Fruit fly (Drosophila melanogaster) whole organism, embryonic: Measurements from ENCODE around the gene Snx3.

Source experiments
- Atf-2 ChIP-seq: fragments of 200-800 bp; sonication (Bioruptor generic); optimal IDR thresholded peaks from 2 replicates; lab custom pipeline; 2016; ENCODE audit warnings: missing biosample characterization, missing genetic modification characterization
- CG11456 ChIP-seq: fragments of 200-800 bp; sonication (Bioruptor generic); IDR thresholded peaks from 3 replicates; pipeline ENCODE4 v1.3.6; 2022; ENCODE audit warnings: missing biosample characterization, missing genetic modification characterization
- CG12769 ChIP-seq: fragments of 200-800 bp; sonication (Bioruptor generic); optimal IDR thresholded peaks from 2 replicates; lab custom pipeline; 2019; ENCODE audit warnings: missing biosample characterization, mild to moderate bottlenecking, missing genetic modification characterization, moderate library complexity
- CG14014 ChIP-seq: fragments of 200-800 bp; sonication (Bioruptor generic); IDR thresholded peaks from 2 replicates; pipeline ENCODE4 v1.3.6; 2022; ENCODE audit warnings: missing biosample characterization, missing genetic modification characterization
- CG14860 ChIP-seq: fragments of 200-800 bp; sonication (Bioruptor generic); IDR thresholded peaks from 3 replicates; pipeline ENCODE4 v1.3.6; 2022; ENCODE audit warnings: missing biosample characterization, missing genetic modification characterization; ENCODE audit not compliant: partially characterized antibody
- CG15479 ChIP-seq: fragments of 200-800 bp; sonication (Bioruptor generic); optimal IDR thresholded peaks from 3 replicates; lab custom pipeline; 2019; ENCODE audit warnings: missing biosample characterization, mild to moderate bottlenecking, missing genetic modification characterization, moderate library complexity
- CG17186 ChIP-seq: fragments of 200-800 bp; sonication (Bioruptor generic); optimal IDR thresholded peaks from 3 replicates; lab custom pipeline; 2017; ENCODE audit warnings: missing biosample characterization, missing genetic modification reagents, missing genetic modification characterization
- CG17385 ChIP-seq: fragments of 200-800 bp; sonication (Bioruptor generic); optimal IDR thresholded peaks from 3 replicates; lab custom pipeline; 2018; ENCODE audit warnings: missing biosample characterization, mild to moderate bottlenecking, missing genetic modification characterization
- CG17612 ChIP-seq: fragments of 200-800 bp; sonication (Bioruptor generic); IDR thresholded peaks from 2 replicates; pipeline ENCODE4 v1.3.6; 2022; ENCODE audit warnings: missing biosample characterization, missing genetic modification characterization
- CG17829 ChIP-seq: fragments of 200-800 bp; optimal IDR thresholded peaks from 2 replicates; lab custom pipeline; 2019; ENCODE audit warnings: missing biosample characterization, mild to moderate bottlenecking, missing genetic modification characterization, moderate library complexity
- CG18599 ChIP-seq: fragments of 200-800 bp; sonication (Bioruptor generic); optimal IDR thresholded peaks from 3 replicates; lab custom pipeline; 2017; ENCODE audit warnings: missing biosample characterization, missing genetic modification characterization, mild to moderate bottlenecking, moderate library complexity, missing genetic modification reagents
- CG34422 ChIP-seq: fragments of 200-800 bp; sonication (Bioruptor generic); IDR thresholded peaks from 3 replicates; pipeline ENCODE4 v1.3.6; 2022; ENCODE audit warnings: missing biosample characterization, missing genetic modification characterization
- CG6254 ChIP-seq: fragments of 200-800 bp; sonication (Bioruptor generic); optimal IDR thresholded peaks from 3 replicates; lab custom pipeline; 2017; ENCODE audit warnings: mild to moderate bottlenecking, missing biosample characterization, missing genetic modification reagents, missing genetic modification characterization
- CG6791 ChIP-seq: fragments of 200-800 bp; sonication (Bioruptor generic); IDR thresholded peaks from 3 replicates; pipeline ENCODE4 v1.3.6; 2022; ENCODE audit warnings: missing biosample characterization, missing genetic modification characterization; ENCODE audit not compliant: partially characterized antibody
- CG6813 ChIP-seq: fragments of 200-800 bp; sonication (Bioruptor generic); optimal IDR thresholded peaks from 2 replicates; lab custom pipeline; 2017; ENCODE audit warnings: missing biosample characterization, missing genetic modification characterization, mild to moderate bottlenecking, moderate library complexity, missing genetic modification reagents
- Chrac-16 ChIP-seq: fragments of 200-800 bp; sonication (Bioruptor generic); optimal IDR thresholded peaks from 3 replicates; lab custom pipeline; 2016; ENCODE audit warnings: missing biosample characterization, missing genetic modification characterization
- D ChIP-seq, 2 experiments: fragments of 200-800 bp in 1 of 2; fragments of >200 bp in 1 of 2; sonication (Bioruptor generic) in 1 of 2; optimal IDR thresholded peaks; 2 replicates in 1 of 2; 3 replicates in 1 of 2; lab custom pipeline; 2017; ENCODE audit warnings: mild to moderate bottlenecking in 1 of 2, missing biosample characterization in 1 of 2, missing genetic modification characterization in 1 of 2, missing genetic modification reagents in 1 of 2
- Elba2 ChIP-seq: fragments of 200-800 bp; sonication (Bioruptor generic); optimal IDR thresholded peaks from 3 replicates; lab custom pipeline; 2016; ENCODE audit warnings: missing biosample characterization, missing genetic modification characterization
- HHEX ChIP-seq: fragments of 200-800 bp; sonication (Bioruptor generic); optimal IDR thresholded peaks from 3 replicates; lab custom pipeline; 2017; ENCODE audit warnings: missing biosample characterization, mild to moderate bottlenecking, missing genetic modification characterization, missing genetic modification reagents
- HLHmδ ChIP-seq: fragments of 200-800 bp; sonication (Bioruptor generic); optimal IDR thresholded peaks from 2 replicates; lab custom pipeline; 2018; ENCODE audit warnings: missing biosample characterization, mild to moderate bottlenecking, missing genetic modification characterization, moderate library complexity
- Mad ChIP-seq: fragments of 200-800 bp; sonication (Bioruptor generic); optimal IDR thresholded peaks from 2 replicates; lab custom pipeline; 2016; ENCODE audit warnings: missing biosample characterization, missing genetic modification characterization
- Max ChIP-seq: fragments of 200-800 bp; sonication (Bioruptor generic); optimal IDR thresholded peaks from 2 replicates; lab custom pipeline; 2016; ENCODE audit warnings: missing biosample characterization, mild to moderate bottlenecking, missing genetic modification characterization
- Oli ChIP-seq: fragments of 200-800 bp; sonication (Bioruptor generic); optimal IDR thresholded peaks from 2 replicates; lab custom pipeline; 2018; ENCODE audit warnings: missing biosample characterization, mild to moderate bottlenecking, missing genetic modification characterization, moderate library complexity
- Pdp1 ChIP-seq, 2 experiments: fragments of 200-800 bp; sonication (Bioruptor generic); optimal IDR thresholded peaks; 3 replicates each; lab custom pipeline; 2016; ENCODE audit warnings: missing biosample characterization in 2 of 2, missing genetic modification characterization in 2 of 2, mild to moderate bottlenecking in 1 of 2, moderate library complexity in 1 of 2
- Vsx1 ChIP-seq: fragments of 200-800 bp; sonication (Bioruptor generic); optimal IDR thresholded peaks from 2 replicates; lab custom pipeline; 2017; ENCODE audit warnings: missing biosample characterization, mild to moderate bottlenecking, missing genetic modification characterization, missing genetic modification reagents
- Xrp1 ChIP-seq: fragments of 200-800 bp; sonication (Bioruptor generic); IDR thresholded peaks from 2 replicates; pipeline ENCODE4 v1.3.6; 2022; ENCODE audit warnings: missing biosample characterization, missing genetic modification characterization
- YL-1 ChIP-seq: fragments of 200-800 bp; sonication (Bioruptor generic); optimal IDR thresholded peaks from 3 replicates; lab custom pipeline; 2017; ENCODE audit warnings: missing biosample characterization, mild to moderate bottlenecking, missing genetic modification characterization
- ab ChIP-seq: fragments of 200-800 bp; sonication (Bioruptor generic); optimal IDR thresholded peaks from 2 replicates; lab custom pipeline; 2016; ENCODE audit warnings: missing biosample characterization, missing genetic modification characterization
- ash1 ChIP-seq: fragments of 200-800 bp; sonication (Bioruptor generic); optimal IDR thresholded peaks from 2 replicates; lab custom pipeline; 2018; ENCODE audit warnings: missing biosample characterization, mild to moderate bottlenecking, missing genetic modification characterization
- cad ChIP-seq: fragments of >200 bp; optimal IDR thresholded peaks from 2 replicates; lab custom pipeline; 2017; ENCODE audit warnings: missing biosample characterization, missing genetic modification characterization
- ci ChIP-seq: fragments of 200-800 bp; sonication (Bioruptor generic); IDR thresholded peaks from 3 replicates; pipeline ENCODE4 v1.3.6; 2022; ENCODE audit warnings: missing biosample characterization, missing genetic modification characterization
- cwo ChIP-seq: fragments of 200-800 bp; sonication (Bioruptor generic); optimal IDR thresholded peaks from 3 replicates; lab custom pipeline; 2017; ENCODE audit warnings: missing biosample characterization, missing genetic modification characterization, mild to moderate bottlenecking, moderate library complexity, missing genetic modification reagents
- exex ChIP-seq: fragments of 200-800 bp; sonication (Bioruptor generic); optimal IDR thresholded peaks from 4 replicates; lab custom pipeline; 2018; ENCODE audit warnings: missing biosample characterization, mild to moderate bottlenecking, missing genetic modification characterization, moderate library complexity
- fd96Cb ChIP-seq: fragments of 200-800 bp; sonication (Bioruptor generic); optimal IDR thresholded peaks from 2 replicates; lab custom pipeline; 2018; ENCODE audit warnings: missing biosample characterization, mild to moderate bottlenecking, missing genetic modification characterization, moderate library complexity
- gro ChIP-seq: fragments of 200-800 bp; sonication (Bioruptor generic); optimal IDR thresholded peaks from 2 replicates; lab custom pipeline; 2016; ENCODE audit warnings: missing biosample characterization, missing genetic modification characterization
- lbe ChIP-seq: fragments of 200-800 bp; sonication (Bioruptor generic); optimal IDR thresholded peaks from 2 replicates; lab custom pipeline; 2016; ENCODE audit warnings: missing biosample characterization, mild to moderate bottlenecking, missing genetic modification characterization
- lilli ChIP-seq: fragments of 200-800 bp; sonication (Bioruptor generic); optimal IDR thresholded peaks from 3 replicates; lab custom pipeline; 2016; ENCODE audit warnings: missing biosample characterization, missing genetic modification characterization
- lola ChIP-seq, 3 experiments: fragments of >200 bp in 2 of 3; fragments of 200-800 bp in 1 of 3; sonication (Bioruptor generic) in 1 of 3; optimal IDR thresholded peaks; 2 replicates each; lab custom pipeline; 2017 to 2019; ENCODE audit warnings: missing biosample characterization in 3 of 3, missing genetic modification characterization in 3 of 3, mild to moderate bottlenecking in 1 of 3, moderate library complexity in 1 of 3
- lov ChIP-seq, 2 experiments: fragments of 200-800 bp in 1 of 2; fragments of >200 bp in 1 of 2; sonication (Bioruptor generic) in 1 of 2; IDR thresholded peaks in 1 of 2; optimal IDR thresholded peaks in 1 of 2; 2 replicates in 1 of 2; 3 replicates in 1 of 2; pipeline versions ENCODE4 v1.3.6 to Lab custom; 2017 to 2022; ENCODE audit warnings: missing biosample characterization in 1 of 2, missing genetic modification characterization in 1 of 2
- odd ChIP-seq: fragments of 200-800 bp; sonication (Bioruptor generic); optimal IDR thresholded peaks from 2 replicates; lab custom pipeline; 2017; ENCODE audit warnings: missing biosample characterization, mild to moderate bottlenecking, missing genetic modification characterization
- otp ChIP-seq: fragments of 200-800 bp; sonication (Bioruptor generic); IDR thresholded peaks from 3 replicates; pipeline ENCODE4, ENCODE4 v1.3.6; 2022; ENCODE audit warnings: missing biosample characterization, missing genetic modification characterization
- pb ChIP-seq: fragments of 200-800 bp; sonication (Bioruptor generic); optimal IDR thresholded peaks from 3 replicates; lab custom pipeline; 2016; ENCODE audit warnings: missing biosample characterization, missing genetic modification characterization
- scrt ChIP-seq: fragments of 200-800 bp; sonication (Bioruptor generic); optimal IDR thresholded peaks from 2 replicates; lab custom pipeline; 2018; ENCODE audit warnings: missing biosample characterization, mild to moderate bottlenecking, missing genetic modification characterization, moderate library complexity
- vnd ChIP-seq: fragments of 200-800 bp; sonication (Bioruptor generic); IDR thresholded peaks from 3 replicates; pipeline ENCODE4 v1.3.6; 2022; ENCODE audit warnings: missing biosample characterization, missing genetic modification characterization; ENCODE audit not compliant: partially characterized antibody
- vvl ChIP-seq: fragments of 200-800 bp; sonication (Bioruptor generic); IDR thresholded peaks from 2 replicates; pipeline ENCODE4 v1.3.6; 2022; ENCODE audit warnings: missing biosample characterization, missing genetic modification characterization
- zfh1 ChIP-seq: fragments of 200-800 bp; sonication (Bioruptor generic); IDR thresholded peaks from 3 replicates; pipeline ENCODE4 v1.3.6; 2022; ENCODE audit warnings: missing biosample characterization, missing genetic modification characterization

The Snx3 gene

dm6 chr3R:12653511-12654252 is 25.9 kb downstream of the Snx3 start (continued):
- TF ChIP-seq CG34422 (GFP tag; lab: Robert Waterston, UW) (peak; percentile 77; the same call in 2 of the 3 replicates), lbe (GFP tag; lab: Kevin White, UChicago) (no peak), CG18599 (GFP tag; lab: Kevin White, UChicago) (peak; percentile 75), vvl (GFP tag; lab: Robert Waterston, UW) (peak; percentile 77), CG17829 (tag; lab: Kevin White, UChicago) (peak; percentile 65), CG11456 (GFP tag; lab: Robert Waterston, UW) (peak; percentile 82), odd (GFP tag; lab: Kevin White, UChicago) (peak; percentile 83), CG14860 (GFP tag; lab: Robert Waterston, UW) (0 out of 3 replicates have a peak, but pooled peaks have one; percentile 19), exex (tag; lab: Kevin White, UChicago) (peak; percentile 34), CG15479 (GFP tag; lab: Kevin White, UChicago) (no peak), cad (GFP tag; lab: Kevin White, UChicago) (no peak), CG6254 (GFP tag; lab: Kevin White, UChicago) (peak; percentile 65), lov (optimal IDR thresholded peaks at IDR 0.05; lab: Kevin White, UChicago) (no peak), lov (GFP tag; IDR thresholded peaks at IDR 0.05; lab: Robert Waterston, UW) (0 out of 3 replicates have a peak, but pooled peaks have one; percentile 17), CG17186 (GFP tag; lab: Kevin White, UChicago) (peak; percentile 63), CG12769 (tag; lab: Kevin White, UChicago) (peak; percentile 66), Oli (tag; lab: Kevin White, UChicago) (peak; percentile 93), ash1 (GFP tag; lab: Kevin White, UChicago) (no peak), cwo (GFP tag; lab: Kevin White, UChicago) (peak; percentile 55), pb (peak; percentile 78), ci (GFP tag; lab: Robert Waterston, UW) (peak; percentile 80), lilli (GFP tag; lab: Kevin White, UChicago) (peak; percentile 71), lola (GFP tag; optimal IDR thresholded peaks at IDR 0.05; lab: Kevin White, UChicago) (peak in 1 of 3 experiments; percentile 0), CG6791 (GFP tag; lab: Robert Waterston, UW) (no peak), CG6813 (GFP tag; lab: Kevin White, UChicago) (peak; percentile 65), scrt (GFP tag; lab: Kevin White, UChicago) (peak; percentile 53), Max (GFP tag; lab: Kevin White, UChicago) (peak; percentile 53), Chrac-16 (GFP tag; lab: Kevin White, UChicago) (peak; percentile 73), Pdp1 (GFP tag; optimal IDR thresholded peaks at IDR 0.05; lab: Kevin White, UChicago) (peak; percentile 81 to 99), YL-1 (peak; percentile 62), ab (GFP tag; lab: Kevin White, UChicago) (peak; percentile 27), Elba2 (GFP tag; lab: Kevin White, UChicago) (no peak), Xrp1 (peak; percentile 64), fd96Cb (tag; lab: Kevin White, UChicago) (peak; percentile 84), HLHmδ (GFP tag; lab: Kevin White, UChicago) (no peak), CG17385 (GFP tag; lab: Kevin White, UChicago) (peak; percentile 76), otp (peak; percentile 36; the same call in 1 of the 3 replicates), CG17612 (peak; percentile 64; the same call in 1 of the 2 replicates), gro (GFP tag; lab: Kevin White, UChicago) (no peak), Vsx1 (GFP tag; lab: Kevin White, UChicago) (peak; percentile 27), D (optimal IDR thresholded peaks at IDR 0.05; lab: Kevin White, UChicago) (no peak), D (GFP tag; optimal IDR thresholded peaks at IDR 0.05; lab: Kevin White, UChicago) (peak; percentile 84), CG14014 (peak; percentile 80), HHEX (peak; percentile 83), Mad (peak; percentile 69), Atf-2 (peak; percentile 83), vnd (GFP tag; lab: Robert Waterston, UW) (no peak), zfh1 (GFP tag; lab: Robert Waterston, UW) (peak; percentile 73)
